Fruit fly (Drosophila melanogaster) whole organism, wandering third instar larva: ENCODE measurements around the gene CG7231.

Experiments used
- Abd-B ChIP-seq: fragments of >200 bp; optimal IDR thresholded peaks from 2 replicates; lab custom pipeline; 2017; ENCODE audit warnings: missing biosample characterization, missing genetic modification characterization
- CG32264 ChIP-seq: fragments of 200-800 bp; sonication (Bioruptor generic); optimal IDR thresholded peaks from 2 replicates; lab custom pipeline; 2016; ENCODE audit warnings: missing biosample characterization, missing genetic modification characterization
- CG9705 ChIP-seq: fragments of 200-800 bp; sonication (Bioruptor generic); optimal IDR thresholded peaks from 2 replicates; lab custom pipeline; 2018; ENCODE audit warnings: missing biosample characterization, mild to moderate bottlenecking, missing genetic modification characterization
- CrebA ChIP-seq: fragments of 200-800 bp; sonication (Bioruptor generic); optimal IDR thresholded peaks from 2 replicates; lab custom pipeline; 2016; ENCODE audit warnings: missing biosample characterization, mild to moderate bottlenecking, missing genetic modification characterization, borderline replicate concordance
- Dfd ChIP-seq: fragments of >200 bp; optimal IDR thresholded peaks from 2 replicates; lab custom pipeline; 2017; ENCODE audit warnings: missing biosample characterization, missing genetic modification characterization
- Dif ChIP-seq: fragments of 200-275, 200-300 bp; sonication (Bioruptor generic); optimal IDR thresholded peaks from 2 replicates; lab custom pipeline; 2018; ENCODE audit warnings: missing biosample characterization, missing genetic modification characterization; ENCODE audit not compliant: partially characterized antibody
- GATAd ChIP-seq: sonication (Bioruptor generic); optimal IDR thresholded peaks from 2 replicates; lab custom pipeline; 2016; ENCODE audit warnings: missing biosample characterization, missing genetic modification characterization
- HLH106 ChIP-seq: fragments of 200-800 bp; optimal IDR thresholded peaks from 3 replicates; lab custom pipeline; 2019; ENCODE audit warnings: missing biosample characterization, mild to moderate bottlenecking, missing genetic modification characterization, moderate library complexity
- Hnf4 ChIP-seq: fragments of 200-800 bp; sonication (Bioruptor generic); optimal IDR thresholded peaks from 2 replicates; lab custom pipeline; 2016; ENCODE audit warnings: missing biosample characterization, mild to moderate bottlenecking, missing genetic modification characterization
- Hr78 ChIP-seq: fragments of >200 bp; optimal IDR thresholded peaks from 2 replicates; lab custom pipeline; 2017; ENCODE audit warnings: missing biosample characterization, missing genetic modification characterization
- Hr83 ChIP-seq: fragments of 200-300 bp; sonication (Bioruptor generic); optimal IDR thresholded peaks from 2 replicates; lab custom pipeline; 2016; ENCODE audit warnings: missing biosample characterization, mild to moderate bottlenecking, missing genetic modification characterization, moderate library complexity; ENCODE audit not compliant: poor library complexity, severe bottlenecking
- Jra ChIP-seq: sonication (Bioruptor generic); optimal IDR thresholded peaks from 2 replicates; lab custom pipeline; 2016; ENCODE audit warnings: missing biosample characterization, missing genetic modification characterization
- Mio ChIP-seq: sonication (Bioruptor generic); optimal IDR thresholded peaks from 2 replicates; lab custom pipeline; 2016; ENCODE audit warnings: missing biosample characterization, missing genetic modification characterization
- Myc ChIP-seq: fragments of >200 bp; optimal IDR thresholded peaks from 2 replicates; lab custom pipeline; 2017
- N ChIP-seq: fragments of >200 bp; optimal IDR thresholded peaks from 2 replicates; lab custom pipeline; 2018; ENCODE audit warnings: missing biosample characterization, missing external identifiers, missing genetic modification characterization
- OdsH ChIP-seq: fragments of 200-800 bp; sonication (Bioruptor generic); optimal IDR thresholded peaks from 2 replicates; lab custom pipeline; 2016; ENCODE audit warnings: missing biosample characterization, mild to moderate bottlenecking, missing genetic modification characterization
- Rel ChIP-seq, 2 experiments: fragments of 200-800 bp; sonication (Bioruptor generic) in 1 of 2; optimal IDR thresholded peaks; 2 replicates in 1 of 2; 3 replicates in 1 of 2; lab custom pipeline; 2016 to 2019; ENCODE audit warnings: mild to moderate bottlenecking in 2 of 2, missing biosample characterization in 2 of 2, missing genetic modification characterization in 2 of 2, moderate library complexity in 1 of 2
- Sp1 ChIP-seq: fragments of 200-800 bp; sonication (Bioruptor generic); optimal IDR thresholded peaks from 3 replicates; lab custom pipeline; 2019; ENCODE audit warnings: missing biosample characterization, mild to moderate bottlenecking, missing genetic modification characterization, moderate library complexity
- Vsx2 ChIP-seq: fragments of 200-300, 225-300 bp; sonication (Bioruptor generic); optimal IDR thresholded peaks from 2 replicates; lab custom pipeline; 2018; ENCODE audit warnings: missing biosample characterization, missing genetic modification characterization; ENCODE audit not compliant: partially characterized antibody
- br ChIP-seq: fragments of 200-800 bp; sonication (Bioruptor generic); optimal IDR thresholded peaks from 2 replicates; lab custom pipeline; 2016; ENCODE audit warnings: missing biosample characterization, missing genetic modification characterization
- brk ChIP-seq: fragments of 200-800 bp; sonication (Bioruptor generic); optimal IDR thresholded peaks from 2 replicates; lab custom pipeline; 2016; ENCODE audit warnings: missing biosample characterization, mild to moderate bottlenecking, missing genetic modification characterization
- dmrt93B ChIP-seq: fragments of 200-800 bp; sonication (Bioruptor generic); optimal IDR thresholded peaks from 2 replicates; lab custom pipeline; 2018; ENCODE audit warnings: missing biosample characterization, mild to moderate bottlenecking, missing genetic modification characterization
- dsf ChIP-seq: sonication (Bioruptor generic); optimal IDR thresholded peaks from 2 replicates; lab custom pipeline; 2016; ENCODE audit warnings: missing biosample characterization, missing genetic modification characterization, borderline replicate concordance
- ey ChIP-seq: fragments of 200-800 bp; sonication (Bioruptor generic); optimal IDR thresholded peaks from 2 replicates; lab custom pipeline; 2016; ENCODE audit warnings: missing biosample characterization, missing genetic modification characterization
- foxo ChIP-seq, 2 experiments: fragments of 200-800 bp; sonication (Bioruptor generic); optimal IDR thresholded peaks; 2 replicates in 1 of 2; 3 replicates in 1 of 2; lab custom pipeline; 2016 to 2017; ENCODE audit warnings: missing biosample characterization in 2 of 2, missing genetic modification characterization in 2 of 2
- fru ChIP-seq: fragments of 200-800 bp; sonication (Bioruptor generic); optimal IDR thresholded peaks from 3 replicates; lab custom pipeline; 2016; ENCODE audit warnings: missing biosample characterization, mild to moderate bottlenecking, missing genetic modification characterization
- h ChIP-seq: fragments of 200-800 bp; sonication (Bioruptor generic); optimal IDR thresholded peaks from 3 replicates; lab custom pipeline; 2016; ENCODE audit warnings: missing biosample characterization, mild to moderate bottlenecking, missing genetic modification characterization
- jim ChIP-seq: fragments of 175-275, 200-325 bp; sonication (Bioruptor generic); optimal IDR thresholded peaks from 2 replicates; lab custom pipeline; 2016; ENCODE audit warnings: missing biosample characterization, mild to moderate bottlenecking, missing genetic modification characterization
- lola ChIP-seq: fragments of >200 bp; optimal IDR thresholded peaks from 2 replicates; lab custom pipeline; 2017; ENCODE audit warnings: missing biosample characterization, missing genetic modification characterization
- pan ChIP-seq: fragments of >200 bp; optimal IDR thresholded peaks from 2 replicates; lab custom pipeline; 2017
- psq ChIP-seq: fragments of 200-800 bp; sonication (Bioruptor generic); optimal IDR thresholded peaks from 3 replicates; lab custom pipeline; 2017; ENCODE audit warnings: missing biosample characterization, mild to moderate bottlenecking, missing genetic modification characterization, moderate library complexity
- rgr ChIP-seq: fragments of 200-800 bp; sonication (Bioruptor generic); optimal IDR thresholded peaks from 3 replicates; lab custom pipeline; 2016; ENCODE audit warnings: missing biosample characterization, mild to moderate bottlenecking, missing genetic modification characterization
- sage ChIP-seq: fragments of 200-800 bp; sonication (Bioruptor generic); optimal IDR thresholded peaks from 2 replicates; lab custom pipeline; 2016; ENCODE audit warnings: missing biosample characterization, mild to moderate bottlenecking, missing genetic modification characterization
- sv ChIP-seq: fragments of 200-800 bp; sonication (Bioruptor generic); optimal IDR thresholded peaks from 3 replicates; lab custom pipeline; 2016; ENCODE audit warnings: missing biosample characterization, missing genetic modification characterization
- tai ChIP-seq: sonication (Bioruptor generic); optimal IDR thresholded peaks from 2 replicates; lab custom pipeline; 2016; ENCODE audit warnings: missing biosample characterization, missing genetic modification characterization
- woc ChIP-seq: sonication (Bioruptor generic); optimal IDR thresholded peaks from 2 replicates; lab custom pipeline; 2016; ENCODE audit warnings: missing biosample characterization, mild to moderate bottlenecking, missing genetic modification characterization

The CG7231 gene

dm6 chr2L:7954588-7954987, 29.2 kb upstream of the CG7231 start (continued):
- peak; percentile 50 for TF ChIP-seq br (GFP tag; lab: Kevin White, UChicago)
- TF ChIP-seq Sp1 (GFP tag; lab: Kevin White, UChicago), result peak; percentile 25
- peak; percentile 57 for TF ChIP-seq psq (GFP tag; lab: Kevin White, UChicago)
- TF ChIP-seq Dif (GFP tag; lab: Kevin White, UChicago), result no peak
- TF ChIP-seq N (GFP tag; lab: Kevin White, UChicago), result no peak
- peak; percentile 44 for TF ChIP-seq Jra (GFP tag; lab: Kevin White, UChicago)

- no peak for TF ChIP-seq Abd-B (GFP tag; lab: Kevin White, UChicago)
- TF ChIP-seq woc, result no peak
- no peak for TF ChIP-seq Myc (lab: Kevin White, UChicago)
- TF ChIP-seq CG32264 (GFP tag; lab: Kevin White, UChicago), result no peak
- TF ChIP-seq GATAd (GFP tag; lab: Kevin White, UChicago), result no peak
- TF ChIP-seq Vsx2 (GFP tag; lab: Kevin White, UChicago), result no peak
- TF ChIP-seq Jra (GFP tag; lab: Kevin White, UChicago), result no peak
- no peak for TF ChIP-seq psq (GFP tag; lab: Kevin White, UChicago)
- no peak for TF ChIP-seq Mio (GFP tag; lab: Kevin White, UChicago)
- no peak for TF ChIP-seq CG9705 (GFP tag; lab: Kevin White, UChicago)
- no peak for TF ChIP-seq rgr
- no peak for TF ChIP-seq OdsH (GFP tag; lab: Kevin White, UChicago)
- TF ChIP-seq CrebA, result no peak
- no peak for TF ChIP-seq dmrt93B (GFP tag; lab: Kevin White, UChicago)
- TF ChIP-seq Hr83, result no peak
- TF ChIP-seq, all 38 proteins: peak for 0
Measured at dm6 chr2L:7956310-7957067, 27.3 kb upstream of the CG7231 start.

- TF ChIP-seq sv (GFP tag; lab: Kevin White, UChicago), result peak; percentile 28
- no peak for TF ChIP-seq rgr
Measured at dm6 chr2L:7957068-7957868, 26.5 kb upstream of the CG7231 start.

- TF ChIP-seq sage (GFP tag; lab: Kevin White, UChicago) (peak; percentile 8), Abd-B (GFP tag; lab: Kevin White, UChicago) (no peak), CG32264 (GFP tag; lab: Kevin White, UChicago) (no peak), Mio (GFP tag; lab: Kevin White, UChicago) (no peak), br (GFP tag; lab: Kevin White, UChicago) (no peak), Myc (lab: Kevin White, UChicago) (no peak), CG9705 (GFP tag; lab: Kevin White, UChicago) (no peak), Dif (GFP tag; lab: Kevin White, UChicago) (no peak), N (GFP tag; lab: Kevin White, UChicago) (no peak), Hnf4 (peak; percentile 21), Dfd (GFP tag; lab: Kevin White, UChicago) (no peak), fru (GFP tag; lab: Kevin White, UChicago) (no peak), ey (GFP tag; lab: Kevin White, UChicago) (no peak), Hr83 (peak; percentile 52), lola (GFP tag; lab: Kevin White, UChicago) (no peak), h (peak; percentile 73), Vsx2 (GFP tag; lab: Kevin White, UChicago) (peak; percentile 6), woc (no peak), OdsH (GFP tag; lab: Kevin White, UChicago) (peak; percentile 53), brk (GFP tag; lab: Kevin White, UChicago) (peak; percentile 50), Hr78 (GFP tag; lab: Kevin White, UChicago) (no peak), dsf (no peak), tai (GFP tag; lab: Kevin White, UChicago) (no peak), pan (lab: Kevin White, UChicago) (no peak), Rel (GFP tag; optimal IDR thresholded peaks at IDR 0.05; lab: Kevin White, UChicago) (no peak), Rel (tag; optimal IDR thresholded peaks at IDR 0.05; lab: Kevin White, UChicago) (peak; percentile 50), HLH106 (tag; lab: Kevin White, UChicago) (peak; percentile 13), CrebA (peak; percentile 72), jim (GFP tag; lab: Kevin White, UChicago) (no peak), foxo (GFP tag; optimal IDR thresholded peaks at IDR 0.05; lab: Kevin White, UChicago) (peak in 1 of 2 experiments; percentile 25), rgr (peak; percentile 63), GATAd (GFP tag; lab: Kevin White, UChicago) (no peak), psq (GFP tag; lab: Kevin White, UChicago) (peak; percentile 58), Sp1 (GFP tag; lab: Kevin White, UChicago) (peak; percentile 16)
Measured at dm6 chr2L:7960581-7961530, 22.9 kb upstream of the CG7231 start.
